Worm (Caenorhabditis elegans) whole organism, L2 larva: ENCODE results near the gene col-120.
"Not testable (repeated sequence)": the region's sequence is repeated elsewhere in the genome, so short reads cannot be mapped to it uniquely, and the experiment has no call there.

Experiments
- C34F6.9 ChIP-seq: fragments of 150-350 bp; optimal IDR thresholded peaks from 2 replicates; lab custom pipeline; 2014; ENCODE audit warnings: missing biosample characterization, missing genetic modification characterization
- F13H6.1 ChIP-seq: sonication (generic microtip); optimal IDR thresholded peaks from 2 replicates; lab custom pipeline; 2016; ENCODE audit warnings: missing genetic modification characterization, missing compliant biosample characterization
- R02D3.7 ChIP-seq: fragments of 150-350 bp; optimal IDR thresholded peaks from 2 replicates; lab custom pipeline; 2014; ENCODE audit warnings: missing biosample characterization, missing genetic modification characterization
- Y55F3AM.14 ChIP-seq: fragments of 200-800 bp; sonication (Bioruptor generic); optimal IDR thresholded peaks from 2 replicates; lab custom pipeline; 2018; ENCODE audit warnings: mild to moderate bottlenecking, missing genetic modification characterization, missing compliant biosample characterization
- ZK546.5 ChIP-seq: sonication (generic microtip); optimal IDR thresholded peaks from 2 replicates; lab custom pipeline; 2017; ENCODE audit warnings: missing biosample characterization, missing genetic modification characterization
- alr-1 ChIP-seq: fragments of 150-350 bp; optimal IDR thresholded peaks from 2 replicates; lab custom pipeline; 2014; ENCODE audit warnings: missing biosample characterization, missing genetic modification characterization
- aly-2 ChIP-seq: fragments of 150-350 bp; optimal IDR thresholded peaks from 2 replicates; lab custom pipeline; 2014; ENCODE audit warnings: missing biosample characterization, missing genetic modification characterization
- blmp-1 ChIP-seq: sonication (generic microtip); optimal IDR thresholded peaks from 2 replicates; lab custom pipeline; 2017; ENCODE audit warnings: missing genetic modification characterization, mild to moderate bottlenecking, missing compliant biosample characterization, antibody characterized with exemption, moderate library complexity; ENCODE audit not compliant: insufficient read depth
- ceh-16 ChIP-seq: fragments of 150-350 bp; optimal IDR thresholded peaks from 2 replicates; lab custom pipeline; 2014; ENCODE audit warnings: missing biosample characterization, missing genetic modification characterization
- ceh-82 ChIP-seq: fragments of 150-350 bp; optimal IDR thresholded peaks from 2 replicates; lab custom pipeline; 2014; ENCODE audit warnings: missing biosample characterization, missing genetic modification characterization
- dmd-4 ChIP-seq: sonication (generic microtip); optimal IDR thresholded peaks from 2 replicates; lab custom pipeline; 2017; ENCODE audit warnings: missing biosample characterization, missing genetic modification characterization
- egl-27 ChIP-seq: sonication (generic microtip); optimal IDR thresholded peaks from 3 replicates; lab custom pipeline; 2017; ENCODE audit warnings: missing biosample characterization, missing genetic modification reagents, missing genetic modification characterization
- elt-1 ChIP-seq: fragments of 150-350 bp; optimal IDR thresholded peaks from 2 replicates; lab custom pipeline; 2014; ENCODE audit warnings: missing biosample characterization, missing genetic modification characterization
- elt-3 ChIP-seq: sonication (generic microtip); optimal IDR thresholded peaks from 2 replicates; lab custom pipeline; 2017; ENCODE audit warnings: missing biosample characterization, missing genetic modification characterization
- fos-1 ChIP-seq: fragments of 150-350 bp; optimal IDR thresholded peaks from 2 replicates; lab custom pipeline; 2014; ENCODE audit warnings: missing biosample characterization, missing genetic modification characterization
- lin-11 ChIP-seq: fragments of 150-350 bp; sonication (generic microtip); optimal IDR thresholded peaks from 2 replicates; lab custom pipeline; 2014; ENCODE audit warnings: missing biosample characterization, missing genetic modification characterization, inconsistent platforms, mixed read lengths
- lin-13 ChIP-seq: fragments of 150-350 bp; optimal IDR thresholded peaks from 2 replicates; lab custom pipeline; 2014; ENCODE audit warnings: missing biosample characterization, missing genetic modification reagents, missing genetic modification characterization
- lsy-2 ChIP-seq, 2 experiments: fragments of 150-350 bp in 1 of 2; sonication (generic microtip) in 1 of 2; optimal IDR thresholded peaks; 2 replicates each; lab custom pipeline; 2014 to 2017; ENCODE audit warnings: missing biosample characterization in 2 of 2, missing genetic modification characterization in 2 of 2
- mab-5 ChIP-seq: fragments of 150-350 bp; optimal IDR thresholded peaks from 2 replicates; lab custom pipeline; 2014; ENCODE audit warnings: missing biosample characterization, missing genetic modification characterization
- mdl-1 ChIP-seq, 2 experiments: fragments of 150-350 bp in 1 of 2; sonication (generic microtip) in 1 of 2; optimal IDR thresholded peaks; 2 replicates each; lab custom pipeline; 2017; ENCODE audit warnings: missing biosample characterization in 2 of 2, missing genetic modification characterization in 2 of 2
- nhr-10 ChIP-seq: sonication (generic microtip); optimal IDR thresholded peaks from 2 replicates; lab custom pipeline; 2017; ENCODE audit warnings: missing biosample characterization, missing genetic modification characterization
- nhr-11 ChIP-seq: fragments of 150-350 bp; optimal IDR thresholded peaks from 2 replicates; lab custom pipeline; 2014; ENCODE audit warnings: missing biosample characterization, missing genetic modification characterization
- nhr-12 ChIP-seq: fragments of 150-350 bp; optimal IDR thresholded peaks from 2 replicates; lab custom pipeline; 2014; ENCODE audit warnings: missing biosample characterization, missing genetic modification characterization
- nhr-21 ChIP-seq: fragments of 150-350 bp; optimal IDR thresholded peaks from 2 replicates; lab custom pipeline; 2014; ENCODE audit warnings: missing biosample characterization, missing genetic modification characterization
- nhr-23 ChIP-seq: fragments of 150-350 bp; optimal IDR thresholded peaks from 2 replicates; lab custom pipeline; 2014; ENCODE audit warnings: missing biosample characterization, missing genetic modification reagents, missing genetic modification characterization
- nhr-237 ChIP-seq: fragments of 150-350 bp; optimal IDR thresholded peaks from 2 replicates; lab custom pipeline; 2014; ENCODE audit warnings: missing biosample characterization, missing genetic modification characterization
- nhr-25 ChIP-seq: fragments of 150-350 bp; sonication (generic microtip); optimal IDR thresholded peaks from 3 replicates; lab custom pipeline; 2014; ENCODE audit warnings: missing biosample characterization, missing genetic modification characterization
- nhr-6 ChIP-seq: fragments of 150-350 bp; optimal IDR thresholded peaks from 2 replicates; lab custom pipeline; 2014; ENCODE audit warnings: missing biosample characterization, missing genetic modification characterization
- nhr-77 ChIP-seq: fragments of 150-350 bp; optimal IDR thresholded peaks from 2 replicates; lab custom pipeline; 2014; ENCODE audit warnings: missing biosample characterization, missing genetic modification characterization
- peb-1 ChIP-seq: fragments of 150-350 bp; optimal IDR thresholded peaks from 2 replicates; lab custom pipeline; 2014; ENCODE audit warnings: missing biosample characterization, missing genetic modification characterization
- sem-4 ChIP-seq: fragments of 150-350 bp; optimal IDR thresholded peaks from 2 replicates; lab custom pipeline; 2014; ENCODE audit warnings: missing biosample characterization, missing genetic modification reagents, missing genetic modification characterization
- skn-1 ChIP-seq: sonication (generic microtip); optimal IDR thresholded peaks from 2 replicates; lab custom pipeline; 2017; ENCODE audit warnings: missing biosample characterization, missing genetic modification characterization
- sma-3 ChIP-seq: sonication (generic microtip); optimal IDR thresholded peaks from 2 replicates; lab custom pipeline; 2016; ENCODE audit warnings: missing genetic modification reagents, missing genetic modification characterization, missing compliant biosample characterization
- sma-9 ChIP-seq, 2 experiments: fragments of 150-350 bp in 1 of 2; sonication (generic microtip) in 1 of 2; optimal IDR thresholded peaks; 2 replicates each; lab custom pipeline; 2014 to 2016; ENCODE audit warnings: missing genetic modification characterization in 2 of 2, mild to moderate bottlenecking in 1 of 2, missing biosample characterization in 1 of 2, missing compliant biosample characterization in 1 of 2, missing genetic modification reagents in 1 of 2, moderate library complexity in 1 of 2
- snpc-4 ChIP-seq: fragments of 150-350 bp; optimal IDR thresholded peaks from 2 replicates; lab custom pipeline; 2014; ENCODE audit warnings: missing biosample characterization, missing genetic modification characterization
- unc-39 ChIP-seq: fragments of 150-350 bp; optimal IDR thresholded peaks from 2 replicates; lab custom pipeline; 2014; ENCODE audit warnings: missing biosample characterization, missing genetic modification characterization
- unc-55 ChIP-seq: fragments of 150-350 bp; sonication (generic microtip); optimal IDR thresholded peaks from 3 replicates; lab custom pipeline; 2014; ENCODE audit warnings: missing biosample characterization, missing genetic modification reagents, missing genetic modification characterization
- unc-62 ChIP-seq: fragments of 150-350 bp; optimal IDR thresholded peaks from 2 replicates; lab custom pipeline; 2014; ENCODE audit warnings: missing biosample characterization, missing genetic modification reagents, missing genetic modification characterization
- ztf-4 ChIP-seq: fragments of 150-350 bp; optimal IDR thresholded peaks from 2 replicates; lab custom pipeline; 2014; ENCODE audit warnings: missing biosample characterization, missing genetic modification characterization

The col-120 gene

DNA sequence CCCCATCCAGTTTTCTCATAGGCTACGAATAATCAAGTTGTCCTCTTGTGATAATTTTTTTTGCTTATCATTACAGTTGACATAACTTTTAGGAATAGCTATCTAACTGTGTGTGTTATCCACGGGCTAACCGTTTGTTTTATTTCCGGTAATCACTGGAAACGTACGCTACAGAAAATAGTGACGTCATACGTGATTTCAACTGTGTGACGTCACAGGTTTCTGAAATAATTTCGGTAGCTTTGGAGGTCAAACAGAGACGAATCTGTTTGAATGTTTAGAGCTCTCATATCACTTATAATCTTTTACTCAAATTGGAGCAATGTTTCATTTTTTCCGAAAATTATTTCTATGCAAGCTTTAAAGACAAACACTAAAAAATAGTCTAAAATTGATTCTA is 4.7 kb downstream of the col-120 start:
- no peak for TF ChIP-seq fos-1 (tag; lab: Kevin White, UChicago)
- TF ChIP-seq blmp-1 (tag; lab: Kevin White, UChicago), result no peak
- no peak for TF ChIP-seq nhr-11 (tag; lab: Kevin White, UChicago)
- TF ChIP-seq lin-11 (tag; lab: Kevin White, UChicago), result no peak
- no peak for TF ChIP-seq ZK546.5
- TF ChIP-seq mab-5 (tag; lab: Kevin White, UChicago), result no peak
- no peak for TF ChIP-seq mdl-1 (tag; optimal IDR thresholded peaks at IDR 0.05; lab: Kevin White, UChicago)
- TF ChIP-seq nhr-23 (tag; lab: Kevin White, UChicago), result no peak
- no peak for TF ChIP-seq nhr-77 (tag; lab: Kevin White, UChicago)
- no peak for TF ChIP-seq C34F6.9 (tag; lab: Kevin White, UChicago)
- TF ChIP-seq dmd-4, result no peak
- no peak for TF ChIP-seq alr-1 (tag; lab: Kevin White, UChicago)
- no peak for TF ChIP-seq nhr-6 (tag; lab: Kevin White, UChicago)
- no peak for TF ChIP-seq nhr-10 (tag; lab: Kevin White, UChicago)
- no peak for TF ChIP-seq peb-1 (tag; lab: Kevin White, UChicago)
- TF ChIP-seq ztf-4, result no peak
- no peak for TF ChIP-seq nhr-237
- TF ChIP-seq egl-27, result no peak
- no peak for TF ChIP-seq nhr-12
- TF ChIP-seq sma-3 (GFP tag; lab: Kevin White, UChicago), result no peak

DNA sequence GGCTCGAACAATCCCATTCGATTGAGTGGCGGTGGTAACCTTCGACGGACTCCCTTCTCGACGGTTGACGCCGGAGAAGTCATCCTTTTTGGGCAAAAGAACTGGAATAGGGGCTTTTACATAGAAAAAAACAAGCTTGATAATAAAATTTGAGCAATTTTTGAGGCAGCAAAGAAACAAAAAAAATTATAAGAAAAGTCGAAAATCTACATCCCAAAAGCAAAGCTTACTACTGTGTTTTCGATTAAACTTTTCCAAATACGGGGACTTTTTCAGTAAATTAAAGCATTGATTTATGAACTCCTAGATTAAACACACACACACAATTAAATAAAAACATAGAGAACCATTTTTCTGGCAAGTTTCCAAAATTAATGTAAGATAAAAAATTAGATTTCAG is 5.6 kb downstream of the col-120 start, which contains the start of gene Y11D7A.9:
Gene Y11D7A.9, minus strand, starts transcription at position 101 of the 400 bp plus-strand sequence.
- TF ChIP-seq snpc-4 (tag; lab: Kevin White, UChicago) (no peak), lsy-2 (tag; optimal IDR thresholded peaks at IDR 0.05; lab: Kevin White, UChicago) (no peak), lin-11 (tag; lab: Kevin White, UChicago) (no peak), aly-2 (no peak), ceh-82 (tag; lab: Kevin White, UChicago) (no peak), Y55F3AM.14 (GFP tag; lab: Kevin White, UChicago) (no peak), nhr-25 (no peak), ZK546.5 (no peak), nhr-23 (tag; lab: Kevin White, UChicago) (no peak), unc-62 (GFP tag; lab: Kevin White, UChicago) (no peak), blmp-1 (tag; lab: Kevin White, UChicago) (no peak), mab-5 (tag; lab: Kevin White, UChicago) (no peak)

DNA sequence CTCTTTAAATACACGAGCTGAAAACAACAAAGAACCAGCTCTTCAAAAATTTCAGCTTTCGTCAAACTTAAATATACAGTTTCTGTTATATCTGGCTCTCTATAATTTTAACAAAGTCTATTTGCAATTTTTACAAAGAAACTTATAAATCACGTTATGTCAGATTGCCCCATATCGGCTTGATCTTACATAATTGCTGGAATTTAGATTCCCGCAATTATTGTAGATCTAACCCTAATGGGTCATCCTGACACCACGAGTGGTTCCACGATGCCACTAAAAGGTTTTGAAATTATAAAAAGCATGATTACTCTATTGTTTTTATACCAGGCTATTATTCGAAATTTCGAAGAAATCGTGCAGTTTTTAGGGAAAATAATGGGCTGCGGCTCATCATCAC is 10.5 kb downstream of the col-120 start, which contains the start of gene Y11D7A.8:
Gene Y11D7A.8, plus strand, starts transcription at position 301 of the 400 bp plus-strand sequence.
- no peak for TF ChIP-seq unc-55 (GFP tag; lab: Kevin White, UChicago)
- no peak for TF ChIP-seq C34F6.9 (tag; lab: Kevin White, UChicago)
- no peak for TF ChIP-seq elt-3 (tag; lab: Kevin White, UChicago)
- TF ChIP-seq sma-9 (GFP tag; optimal IDR thresholded peaks at IDR 0.05; lab: Kevin White, UChicago), result no peak
- no peak for TF ChIP-seq sma-9 (tag; optimal IDR thresholded peaks at IDR 0.05; lab: Kevin White, UChicago)
- no peak for TF ChIP-seq blmp-1 (tag; lab: Kevin White, UChicago)
- TF ChIP-seq R02D3.7 (tag; lab: Kevin White, UChicago), result no peak
- TF ChIP-seq ZK546.5, result no peak
- TF ChIP-seq lin-13 (GFP tag; lab: Kevin White, UChicago), result no peak

- not testable (repeated sequence) for TF ChIP-seq F13H6.1, mab-5, R02D3.7 (tag; lab: Kevin White, UChicago)
Observed at ce11 chrIV:9249219-9249618, 12.4 kb downstream of the col-120 start, which contains the start of gene Y11D7A.7. Gene Y11D7A.7 (plus strand): TSS chrIV:9249519.

ce11 chrIV:9245423-9245822 is 16.2 kb downstream of the col-120 start, which contains the start of gene Y11D7A.5:
Gene Y11D7A.5 (minus strand): TSS chrIV:9245523.
- TF ChIP-seq skn-1 (tag; lab: Kevin White, UChicago), result no peak
- TF ChIP-seq ztf-4, result no peak
- TF ChIP-seq ceh-16, result no peak
- TF ChIP-seq nhr-6 (tag; lab: Kevin White, UChicago), result no peak
- no peak for TF ChIP-seq peb-1 (tag; lab: Kevin White, UChicago)
- TF ChIP-seq nhr-10 (tag; lab: Kevin White, UChicago), result no peak
- TF ChIP-seq C34F6.9 (tag; lab: Kevin White, UChicago), result no peak
- TF ChIP-seq lin-11 (tag; lab: Kevin White, UChicago), result no peak
- no peak for TF ChIP-seq elt-1 (tag; lab: Kevin White, UChicago)
- no peak for TF ChIP-seq egl-27
- no peak for TF ChIP-seq unc-39
- TF ChIP-seq nhr-21 (tag; lab: Kevin White, UChicago), result no peak
- no peak for TF ChIP-seq nhr-237
- TF ChIP-seq sem-4, result no peak
- no peak for TF ChIP-seq nhr-25
- TF ChIP-seq alr-1 (tag; lab: Kevin White, UChicago), result no peak
- no peak for TF ChIP-seq unc-55 (GFP tag; lab: Kevin White, UChicago)
